Fruit fly (Drosophila melanogaster) whole organism, wandering third instar larva: Measurements from ENCODE around the gene CG15387.

Source experiments
- foxo ChIP-seq, 2 experiments: fragments of 200-800 bp; sonication (Bioruptor generic); optimal IDR thresholded peaks; 2 replicates in 1 of 2; 3 replicates in 1 of 2; lab custom pipeline; 2016 to 2017; ENCODE audit warnings: missing biosample characterization in 2 of 2, missing genetic modification characterization in 2 of 2
- lola ChIP-seq: fragments of >200 bp; optimal IDR thresholded peaks from 2 replicates; lab custom pipeline; 2017; ENCODE audit warnings: missing biosample characterization, missing genetic modification characterization
- pan ChIP-seq: fragments of >200 bp; optimal IDR thresholded peaks from 2 replicates; lab custom pipeline; 2017
- psq ChIP-seq: fragments of 200-800 bp; sonication (Bioruptor generic); optimal IDR thresholded peaks from 3 replicates; lab custom pipeline; 2017; ENCODE audit warnings: missing biosample characterization, mild to moderate bottlenecking, missing genetic modification characterization, moderate library complexity

DNA sequence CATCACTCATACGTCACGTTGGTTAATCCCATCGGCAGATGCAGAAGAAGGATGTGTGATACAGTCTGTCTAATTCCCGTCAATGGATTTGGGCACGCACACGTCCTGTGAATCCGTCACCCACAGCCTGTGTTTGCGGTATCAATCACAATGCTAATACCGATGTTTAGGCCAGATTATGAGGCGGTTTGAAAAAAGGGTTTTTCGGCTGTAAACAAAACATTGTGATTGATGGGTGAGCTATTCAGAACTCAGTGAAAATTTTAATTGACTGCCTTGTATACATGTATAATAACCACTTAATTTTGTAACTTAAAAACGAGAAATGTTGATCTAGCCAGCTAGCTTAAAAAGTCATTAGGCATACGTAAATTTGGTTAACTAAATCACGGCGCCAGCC, 37.0 kb upstream of the CG15387 start, which contains the start of gene CG4270:
- TF ChIP-seq lola (no peak), foxo (GFP tag; optimal IDR thresholded peaks at IDR 0.05; lab: Kevin White, UChicago) (no peak), psq (GFP tag; lab: Kevin White, UChicago) (no peak), pan (lab: Kevin White, UChicago) (no peak)
